Worm (Caenorhabditis elegans): ENCODE data around the gene glr-5.
"Not testable (repeated sequence)": the region's sequence is repeated elsewhere in the genome, so short reads cannot be mapped to it uniquely, and the experiment has no call there.

ce11 chrV:8722160-8722559, 5.9 kb downstream of the glr-5 start, which contains the start of gene ZC196.8:
- TF ChIP-seq nhr-76, fos-1, lin-15B (tag; optimal IDR thresholded peaks at IDR 0.05): not testable (repeated sequence)

All from whole organism, L3 larva.